Worm (Caenorhabditis elegans) whole organism, L4 larva: ENCODE measurements around the gene cyp-14A4.

Source experiments
- fkh-10 ChIP-seq: fragments of 150-350 bp; optimal IDR thresholded peaks from 2 replicates; lab custom pipeline; 2014; ENCODE audit warnings: missing biosample characterization, missing genetic modification reagents, missing genetic modification characterization
- hmg-1.1 ChIP-seq: fragments of 200-800 bp; sonication (Bioruptor generic); IDR thresholded peaks from 2 replicates; pipeline ENCODE4 v1.3.6; 2022; ENCODE audit warnings: missing genetic modification reagents, missing genetic modification characterization, missing compliant biosample characterization
- pha-4 ChIP-seq, 2 experiments: fragments of 150-350 bp in 1 of 2; fragments of 200-800 bp in 1 of 2; sonication (Bioruptor generic) in 1 of 2; IDR thresholded peaks in 1 of 2; optimal IDR thresholded peaks in 1 of 2; 2 replicates each; pipeline versions ENCODE4 v1.3.6 to Lab custom; 2014 to 2022; ENCODE audit warnings: missing genetic modification characterization in 2 of 2, missing genetic modification reagents in 2 of 2, missing biosample characterization in 1 of 2, missing compliant biosample characterization in 1 of 2
- pqm-1 ChIP-seq: sonication (generic microtip); optimal IDR thresholded peaks from 2 replicates; lab custom pipeline; 2017; ENCODE audit warnings: missing biosample characterization, missing genetic modification characterization
- snpc-4 ChIP-seq: fragments of 150-350 bp; optimal IDR thresholded peaks from 2 replicates; lab custom pipeline; 2014; ENCODE audit warnings: missing biosample characterization, missing genetic modification characterization
- unc-39 ChIP-seq: sonication (generic microtip); optimal IDR thresholded peaks from 2 replicates; lab custom pipeline; 2017; ENCODE audit warnings: missing biosample characterization, missing genetic modification characterization

DNA sequence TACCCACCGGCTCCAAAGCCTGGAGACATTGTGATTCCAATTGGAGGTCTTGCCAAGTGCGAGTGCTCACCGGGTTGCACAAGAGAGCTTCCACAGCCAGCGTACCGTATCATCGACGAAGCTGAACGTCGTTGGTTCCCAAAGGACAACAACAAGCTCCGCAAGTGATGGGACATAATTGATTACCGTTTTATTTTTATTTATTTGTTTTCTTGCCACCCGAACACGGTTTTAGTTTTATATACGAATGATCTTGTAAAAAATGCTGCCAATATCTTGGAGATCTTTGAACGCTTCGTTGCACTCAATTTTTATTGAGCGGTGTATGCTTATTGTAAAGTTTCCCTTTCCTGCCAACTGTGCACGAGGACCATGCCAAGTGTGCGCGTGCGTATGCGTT, 45.8 kb downstream of the cyp-14A4 start, which contains the start of gene K08H2.4:
- TF ChIP-seq unc-39 (tag; lab: Kevin White, UChicago) (no peak), snpc-4 (tag; lab: Kevin White, UChicago) (no peak), pqm-1 (tag; lab: Kevin White, UChicago) (no peak), pha-4 (GFP tag; IDR thresholded peaks at IDR 0.05; lab: Robert Waterston, UW) (no peak), pha-4 (tag; optimal IDR thresholded peaks at IDR 0.05; lab: Kevin White, UChicago) (no peak), fkh-10 (GFP tag; lab: Kevin White, UChicago) (no peak), hmg-1.1 (GFP tag; lab: Robert Waterston, UW) (no peak)
